Worm (Caenorhabditis elegans): ENCODE measurements around the gene lgc-20.

lgc-20 gene

ce11 chrII:11293433-11293832, 50.0 kb downstream of the lgc-20 start, which contains the start of gene C47G2.4:
Gene C47G2.4 (minus strand): TSS chrII:11293606.
- peak; percentile 64 for TF ChIP-seq xbp-1 (tag; optimal IDR thresholded peaks at IDR 0.05)
- TF ChIP-seq hlh-4 (tag; optimal IDR thresholded peaks at IDR 0.05): no peak
- TF ChIP-seq F16B12.6 (tag; optimal IDR thresholded peaks at IDR 0.05): peak; percentile 65
- TF ChIP-seq efl-3 (GFP tag; optimal IDR thresholded peaks at IDR 0.05): no peak
- TF ChIP-seq lin-39 (tag; optimal IDR thresholded peaks at IDR 0.05): no peak
- no peak for TF ChIP-seq pqm-1 (tag; optimal IDR thresholded peaks at IDR 0.05)
- no peak for TF ChIP-seq elt-2 (tag; optimal IDR thresholded peaks at IDR 0.05)
- no peak for TF ChIP-seq nhr-12 (tag; optimal IDR thresholded peaks at IDR 0.05)
- TF ChIP-seq nhr-76 (tag; optimal IDR thresholded peaks at IDR 0.05): no peak
- TF ChIP-seq ceh-82 (tag; optimal IDR thresholded peaks at IDR 0.05): peak; percentile 69 to 83 (median 71)
- peak; percentile 79 for TF ChIP-seq snu-23 (GFP tag; optimal IDR thresholded peaks at IDR 0.05)
- no peak for TF ChIP-seq ceh-88 (GFP tag; IDR thresholded peaks at IDR 0.05)
- peak; percentile 64 for TF ChIP-seq swsn-7 (tag; optimal IDR thresholded peaks at IDR 0.05)
- TF ChIP-seq mab-9 (GFP tag; IDR thresholded peaks at IDR 0.05): no peak
- no peak for TF ChIP-seq irx-1 (tag; optimal IDR thresholded peaks at IDR 0.05)
- peak; percentile 69 for TF ChIP-seq blmp-1 (tag; optimal IDR thresholded peaks at IDR 0.05)
- TF ChIP-seq ztf-11 (tag; optimal IDR thresholded peaks at IDR 0.05): peak in 1 of 2 experiments; percentile 26
- peak; percentile 54 for TF ChIP-seq unc-86 (tag; optimal IDR thresholded peaks at IDR 0.05)
- TF ChIP-seq lin-14 (GFP tag; optimal IDR thresholded peaks at IDR 0.05): peak; percentile 83
- no peak for TF ChIP-seq unc-30 (tag; optimal IDR thresholded peaks at IDR 0.05)
- no peak for TF ChIP-seq nhr-28 (tag; optimal IDR thresholded peaks at IDR 0.05)
- no peak for TF ChIP-seq ama-1 (optimal IDR thresholded peaks at IDR 0.05)
- peak; percentile 11 for TF ChIP-seq egl-13 (tag; optimal IDR thresholded peaks at IDR 0.05)
- no peak for TF ChIP-seq vab-15 (tag; optimal IDR thresholded peaks at IDR 0.05)
- TF ChIP-seq lin-35 (GFP tag; optimal IDR thresholded peaks at IDR 0.05): peak; percentile 76 to 84
- TF ChIP-seq jun-1 (tag; optimal IDR thresholded peaks at IDR 0.05): peak; percentile 4
- TF ChIP-seq zag-1 (tag; optimal IDR thresholded peaks at IDR 0.05): no peak
- TF ChIP-seq fkh-4 (tag; optimal IDR thresholded peaks at IDR 0.05; ENCODE audit: borderline replicate concordance): no peak
- TF ChIP-seq aha-1 (tag; optimal IDR thresholded peaks at IDR 0.05): no peak
- TF ChIP-seq ets-5 (GFP tag; IDR thresholded peaks at IDR 0.05): no peak
- no peak for TF ChIP-seq tlp-1 (tag; optimal IDR thresholded peaks at IDR 0.05)
- TF ChIP-seq C04F5.9 (tag; optimal IDR thresholded peaks at IDR 0.05): peak; percentile 32
- TF ChIP-seq efl-1 (optimal IDR thresholded peaks at IDR 0.05): peak; percentile 79
- peak; percentile 76 to 97 for TF ChIP-seq efl-1 (GFP tag; optimal IDR thresholded peaks at IDR 0.05 in 1 of 2)
- peak; percentile 49 for TF ChIP-seq fkh-8 (tag; optimal IDR thresholded peaks at IDR 0.05)
- TF ChIP-seq ztf-4 (tag; optimal IDR thresholded peaks at IDR 0.05): no peak
- TF ChIP-seq unc-62 (GFP tag; optimal IDR thresholded peaks at IDR 0.05): no peak
- peak; percentile 77 for TF ChIP-seq C16A3.4 (tag; optimal IDR thresholded peaks at IDR 0.05)
- peak; percentile 20 for TF ChIP-seq unc-130 (tag; optimal IDR thresholded peaks at IDR 0.05)
- no peak for TF ChIP-seq nhr-11 (tag; optimal IDR thresholded peaks at IDR 0.05)
- peak; percentile 64 to 77 (median 71) for TF ChIP-seq dpl-1 (GFP tag; optimal IDR thresholded peaks at IDR 0.05)
- TF ChIP-seq Y116A8C.19 (tag; optimal IDR thresholded peaks at IDR 0.05; ENCODE audit: borderline replicate concordance): no peak
- no peak for TF ChIP-seq sox-4 (tag; optimal IDR thresholded peaks at IDR 0.05)
- no peak for TF ChIP-seq alr-1 (tag; optimal IDR thresholded peaks at IDR 0.05; ENCODE audit: borderline replicate concordance)
- no peak for TF ChIP-seq sptf-1 (tag; optimal IDR thresholded peaks at IDR 0.05)
- peak; percentile 83 for TF ChIP-seq rnt-1 (tag; optimal IDR thresholded peaks at IDR 0.05)
- no peak for TF ChIP-seq ceh-90 (tag; optimal IDR thresholded peaks at IDR 0.05)
- no peak for TF ChIP-seq hlh-17 (GFP tag; optimal IDR thresholded peaks at IDR 0.05; ENCODE audit: borderline replicate concordance)
- TF ChIP-seq zip-4 (GFP tag; optimal IDR thresholded peaks at IDR 0.05): no peak
- no peak for TF ChIP-seq ceh-8 (GFP tag; optimal IDR thresholded peaks at IDR 0.05)
- no peak for TF ChIP-seq grh-1 (GFP tag; IDR thresholded peaks at IDR 0.05)
- TF ChIP-seq nhr-237 (tag; optimal IDR thresholded peaks at IDR 0.05): no peak
- no peak for TF ChIP-seq sup-37 (GFP tag; optimal IDR thresholded peaks at IDR 0.05)
- no peak for TF ChIP-seq nhr-77 (tag; optimal IDR thresholded peaks at IDR 0.05)
- TF ChIP-seq fos-1 (tag; optimal IDR thresholded peaks at IDR 0.05): peak; percentile 12
